Worm (Caenorhabditis elegans) whole organism, L1 larva: Measurements from ENCODE around the gene C06A1.6.

Experiments used
- aly-2 ChIP-seq: fragments of 150-350 bp; optimal IDR thresholded peaks from 2 replicates; lab custom pipeline; 2014; ENCODE audit warnings: missing biosample characterization, missing genetic modification characterization
- ces-1 ChIP-seq: fragments of 150-350 bp; optimal IDR thresholded peaks from 2 replicates; lab custom pipeline; 2014; ENCODE audit warnings: missing biosample characterization, missing genetic modification reagents, missing genetic modification characterization
- ets-5 ChIP-seq: fragments of 200-800 bp; sonication (Bioruptor generic); IDR thresholded peaks from 2 replicates; pipeline ENCODE4 v1.3.6; 2022; ENCODE audit warnings: missing genetic modification characterization, missing compliant biosample characterization
- fkh-4 ChIP-seq: sonication (generic microtip); optimal IDR thresholded peaks from 2 replicates; lab custom pipeline; 2016; ENCODE audit warnings: missing compliant biosample characterization, missing genetic modification characterization, borderline replicate concordance
- lin-39 ChIP-seq: fragments of 150-350 bp; optimal IDR thresholded peaks from 2 replicates; lab custom pipeline; 2014; ENCODE audit warnings: missing biosample characterization, missing genetic modification reagents, missing genetic modification characterization
- lsy-2 ChIP-seq, 2 experiments: fragments of 150-350 bp; optimal IDR thresholded peaks; 2 replicates each; lab custom pipeline; 2014; ENCODE audit warnings: missing biosample characterization in 2 of 2, missing genetic modification characterization in 2 of 2
- nhr-20 ChIP-seq: sonication (generic microtip); optimal IDR thresholded peaks from 2 replicates; lab custom pipeline; 2016; ENCODE audit warnings: mild to moderate bottlenecking, missing genetic modification characterization, missing compliant biosample characterization
- nhr-28 ChIP-seq: fragments of 150-350 bp; optimal IDR thresholded peaks from 2 replicates; lab custom pipeline; 2014; ENCODE audit warnings: missing biosample characterization, missing genetic modification characterization
- unc-86 ChIP-seq: sonication (generic microtip); optimal IDR thresholded peaks from 2 replicates; lab custom pipeline; 2016; ENCODE audit warnings: missing genetic modification characterization, missing compliant biosample characterization
- zag-1 ChIP-seq: fragments of 150-350 bp; optimal IDR thresholded peaks from 2 replicates; lab custom pipeline; 2014; ENCODE audit warnings: missing biosample characterization, missing genetic modification characterization
- ztf-11 ChIP-seq, 2 experiments: sonication (generic microtip); optimal IDR thresholded peaks; 2 replicates each; lab custom pipeline; 2016 to 2017; ENCODE audit warnings: missing genetic modification characterization in 2 of 2, missing biosample characterization in 1 of 2, missing compliant biosample characterization in 1 of 2

ce11 chrII:10607238-10607961, 42.9 kb upstream of the C06A1.6 start, which contains the start of gene ccm-3:
- TF ChIP-seq nhr-20 (no peak), unc-86 (tag; lab: Kevin White, UChicago) (peak; percentile 1), zag-1 (tag; lab: Kevin White, UChicago) (no peak), ets-5 (GFP tag; lab: Robert Waterston, UW) (no peak), nhr-28 (no peak), aly-2 (tag; lab: Kevin White, UChicago) (no peak), lsy-2 (tag; optimal IDR thresholded peaks at IDR 0.05; lab: Kevin White, UChicago) (peak; percentile 15 to 77), ces-1 (GFP tag; lab: Kevin White, UChicago) (no peak), fkh-4 (no peak), ztf-11 (tag; optimal IDR thresholded peaks at IDR 0.05; lab: Kevin White, UChicago) (no peak), lin-39 (tag; lab: Kevin White, UChicago) (no peak)
